Fruit fly (Drosophila melanogaster) whole organism, embryonic: ENCODE measurements around the gene Slh.

ENCODE experiments used
- CG10321 ChIP-seq: fragments of 200-800 bp; sonication (Bioruptor generic); IDR thresholded peaks from 2 replicates; pipeline ENCODE4 v1.3.6; 2022; ENCODE audit warnings: missing biosample characterization, missing genetic modification characterization
- CG11695 ChIP-seq: fragments of 200-800 bp; sonication (Bioruptor generic); IDR thresholded peaks from 3 replicates; pipeline ENCODE4 v1.3.6; 2022; ENCODE audit warnings: missing biosample characterization, missing genetic modification characterization
- CG11723 ChIP-seq: fragments of 200-800 bp; sonication (Bioruptor generic); optimal IDR thresholded peaks from 2 replicates; lab custom pipeline; 2017; ENCODE audit warnings: missing biosample characterization, mild to moderate bottlenecking, missing genetic modification characterization
- CG13424 ChIP-seq: fragments of 200-800 bp; sonication (Bioruptor generic); optimal IDR thresholded peaks from 2 replicates; lab custom pipeline; 2019; ENCODE audit warnings: missing biosample characterization, mild to moderate bottlenecking, missing genetic modification characterization, moderate library complexity
- CG14014 ChIP-seq: fragments of 200-800 bp; sonication (Bioruptor generic); IDR thresholded peaks from 2 replicates; pipeline ENCODE4 v1.3.6; 2022; ENCODE audit warnings: missing biosample characterization, missing genetic modification characterization
- CG17829 ChIP-seq: fragments of 200-800 bp; optimal IDR thresholded peaks from 2 replicates; lab custom pipeline; 2019; ENCODE audit warnings: missing biosample characterization, mild to moderate bottlenecking, missing genetic modification characterization, moderate library complexity
- CG18262 ChIP-seq: fragments of 200-800 bp; optimal IDR thresholded peaks from 3 replicates; lab custom pipeline; 2019; ENCODE audit warnings: missing biosample characterization, mild to moderate bottlenecking, missing genetic modification characterization, moderate library complexity
- CG2712 ChIP-seq: fragments of 200-800 bp; optimal IDR thresholded peaks from 3 replicates; lab custom pipeline; 2019; ENCODE audit warnings: missing biosample characterization, mild to moderate bottlenecking, missing genetic modification characterization, moderate library complexity
- CG31224 ChIP-seq: fragments of 200-800 bp; sonication (Bioruptor generic); IDR thresholded peaks from 2 replicates; pipeline ENCODE4 v1.3.6; 2022; ENCODE audit warnings: missing biosample characterization, missing genetic modification characterization
- CG4404 ChIP-seq: fragments of 200-800 bp; sonication (Bioruptor generic); IDR thresholded peaks from 2 replicates; pipeline ENCODE4 v1.3.6; 2022; ENCODE audit warnings: missing biosample characterization, missing genetic modification characterization
- CG5245 ChIP-seq: fragments of 200-800 bp; sonication (Bioruptor generic); optimal IDR thresholded peaks from 3 replicates; lab custom pipeline; 2016; ENCODE audit warnings: missing biosample characterization, missing genetic modification characterization
- CG6689 ChIP-seq: fragments of 200-800 bp; sonication (Bioruptor generic); IDR thresholded peaks from 2 replicates; pipeline ENCODE4 v1.3.6; 2022; ENCODE audit warnings: missing biosample characterization, missing genetic modification characterization
- CG7556 ChIP-seq: fragments of 200-800 bp; sonication (Bioruptor generic); optimal IDR thresholded peaks from 2 replicates; lab custom pipeline; 2017; ENCODE audit warnings: missing biosample characterization, mild to moderate bottlenecking, missing genetic modification characterization
- CG8924 ChIP-seq: fragments of 200-800 bp; optimal IDR thresholded peaks from 3 replicates; lab custom pipeline; 2019; ENCODE audit warnings: missing biosample characterization, mild to moderate bottlenecking, missing genetic modification characterization, moderate library complexity
- CG9215 ChIP-seq: fragments of 200-800 bp; sonication (Bioruptor generic); IDR thresholded peaks from 2 replicates; pipeline ENCODE4 v1.3.6; 2022; ENCODE audit warnings: missing biosample characterization, missing genetic modification characterization
- CHES-1-like ChIP-seq: fragments of 200-800 bp; sonication (Bioruptor generic); optimal IDR thresholded peaks from 2 replicates; lab custom pipeline; 2016; ENCODE audit warnings: missing biosample characterization, missing genetic modification characterization
- Camta ChIP-seq: fragments of 200-800 bp; sonication (Bioruptor generic); optimal IDR thresholded peaks from 2 replicates; lab custom pipeline; 2016; ENCODE audit warnings: missing biosample characterization, missing genetic modification characterization
- Deaf1 ChIP-seq: fragments of 200-800 bp; optimal IDR thresholded peaks from 3 replicates; lab custom pipeline; 2019; ENCODE audit warnings: missing biosample characterization, mild to moderate bottlenecking, missing genetic modification characterization, moderate library complexity
- Dll ChIP-seq: fragments of 200-800 bp; sonication (Bioruptor generic); IDR thresholded peaks from 4 replicates; pipeline ENCODE4 v1.3.6; 2022; ENCODE audit warnings: missing biosample characterization, missing genetic modification characterization; ENCODE audit not compliant: partially characterized antibody
- Fer3 ChIP-seq: fragments of 200-800 bp; sonication (Bioruptor generic); optimal IDR thresholded peaks from 2 replicates; lab custom pipeline; 2018; ENCODE audit warnings: missing biosample characterization, mild to moderate bottlenecking, missing genetic modification characterization, moderate library complexity
- Hr39 ChIP-seq: fragments of >200 bp; optimal IDR thresholded peaks from 2 replicates; lab custom pipeline; 2017
- Hr78 ChIP-seq, 2 experiments: fragments of 200-800 bp in 1 of 2; fragments of >200 bp in 1 of 2; sonication (Bioruptor generic) in 1 of 2; optimal IDR thresholded peaks; 2 replicates each; lab custom pipeline; 2017 to 2019; ENCODE audit warnings: missing biosample characterization in 2 of 2, missing genetic modification characterization in 2 of 2, mild to moderate bottlenecking in 1 of 2, moderate library complexity in 1 of 2
- Med ChIP-seq: fragments of 200-800 bp; sonication (Bioruptor generic); peaks from one replicate; lab custom pipeline; 2016; ENCODE audit warnings: missing biosample characterization, missing genetic modification characterization, mild to moderate bottlenecking, inconsistent platforms, moderate library complexity
- Meics ChIP-seq: fragments of 200-800 bp; sonication (Bioruptor generic); optimal IDR thresholded peaks from 2 replicates; lab custom pipeline; 2017; ENCODE audit warnings: missing biosample characterization, mild to moderate bottlenecking, missing genetic modification characterization
- Mrtf ChIP-seq: fragments of 200-800 bp; sonication (Bioruptor generic); IDR thresholded peaks from 3 replicates; pipeline ENCODE4 v1.3.6; 2022; ENCODE audit warnings: missing biosample characterization, missing genetic modification characterization
- Neu2 ChIP-seq: fragments of 200-800 bp; sonication (Bioruptor generic); optimal IDR thresholded peaks from 3 replicates; lab custom pipeline; 2016; ENCODE audit warnings: missing biosample characterization, missing genetic modification characterization, borderline replicate concordance
- Six4 ChIP-seq: fragments of 200-800 bp; sonication (Bioruptor generic); optimal IDR thresholded peaks from 2 replicates; lab custom pipeline; 2016; ENCODE audit warnings: missing biosample characterization, missing genetic modification characterization
- Spps ChIP-seq: fragments of 200-800 bp; sonication (Bioruptor generic); optimal IDR thresholded peaks from 2 replicates; lab custom pipeline; 2018; ENCODE audit warnings: missing biosample characterization, mild to moderate bottlenecking, missing genetic modification characterization
- Ssrp ChIP-seq: fragments of 200-800 bp; sonication (Bioruptor generic); optimal IDR thresholded peaks from 2 replicates; lab custom pipeline; 2018; ENCODE audit warnings: missing biosample characterization, mild to moderate bottlenecking, missing genetic modification characterization, moderate library complexity
- Xbp1 ChIP-seq: fragments of 200-800 bp; sonication (Bioruptor generic); optimal IDR thresholded peaks from 3 replicates; lab custom pipeline; 2016; ENCODE audit warnings: missing biosample characterization, mild to moderate bottlenecking, missing genetic modification characterization
- Xrp1 ChIP-seq: fragments of 200-800 bp; sonication (Bioruptor generic); IDR thresholded peaks from 2 replicates; pipeline ENCODE4 v1.3.6; 2022; ENCODE audit warnings: missing biosample characterization, missing genetic modification characterization
- ara ChIP-seq: fragments of 200-800 bp; sonication (Bioruptor generic); IDR thresholded peaks from 2 replicates; pipeline ENCODE4 v1.3.6; 2022; ENCODE audit warnings: missing biosample characterization, missing genetic modification characterization
- ci ChIP-seq: fragments of 200-800 bp; sonication (Bioruptor generic); IDR thresholded peaks from 3 replicates; pipeline ENCODE4 v1.3.6; 2022; ENCODE audit warnings: missing biosample characterization, missing genetic modification characterization
- crp ChIP-seq, 2 experiments: fragments of 200-800 bp; sonication (Bioruptor generic); optimal IDR thresholded peaks; 2 replicates in 1 of 2; 3 replicates in 1 of 2; lab custom pipeline; 2017; ENCODE audit warnings: missing biosample characterization in 2 of 2, missing genetic modification characterization in 2 of 2, mild to moderate bottlenecking in 1 of 2, moderate library complexity in 1 of 2
- dysf ChIP-seq: fragments of 200-800 bp; sonication (Bioruptor generic); IDR thresholded peaks from 3 replicates; pipeline ENCODE4 v1.3.6; 2022; ENCODE audit warnings: missing biosample characterization, missing genetic modification characterization
- en ChIP-seq: fragments of 200-800 bp; sonication (Bioruptor generic); optimal IDR thresholded peaks from 2 replicates; lab custom pipeline; 2016; ENCODE audit warnings: missing biosample characterization, missing genetic modification characterization
- esg ChIP-seq: fragments of 200-800 bp; sonication (Bioruptor generic); conservative IDR thresholded peaks from 2 replicates; pipeline ENCODE4 v1.3.6; 2022; ENCODE audit warnings: missing biosample characterization, missing genetic modification characterization
- eyg ChIP-seq: fragments of 200-800 bp; sonication (Bioruptor generic); optimal IDR thresholded peaks from 3 replicates; lab custom pipeline; 2016; ENCODE audit warnings: missing biosample characterization, missing genetic modification characterization
- h ChIP-seq: fragments of >200 bp; optimal IDR thresholded peaks from 2 replicates; lab custom pipeline; 2017
- hb ChIP-seq: fragments of 200-800 bp; sonication (Bioruptor generic); IDR thresholded peaks from 3 replicates; pipeline ENCODE4 v1.3.6; 2022; ENCODE audit warnings: missing biosample characterization, missing genetic modification characterization; ENCODE audit not compliant: partially characterized antibody
- hth ChIP-seq: fragments of >200 bp; optimal IDR thresholded peaks from 2 replicates; lab custom pipeline; 2017; ENCODE audit warnings: inconsistent platforms
- kah ChIP-seq: fragments of 200-800 bp; sonication (Bioruptor generic); optimal IDR thresholded peaks from 2 replicates; lab custom pipeline; 2018; ENCODE audit warnings: missing biosample characterization, mild to moderate bottlenecking, missing genetic modification characterization
- kay ChIP-seq: fragments of 200-800 bp; sonication (Bioruptor generic); optimal IDR thresholded peaks from 2 replicates; lab custom pipeline; 2016; ENCODE audit warnings: missing biosample characterization, missing genetic modification characterization
- kni ChIP-seq: fragments of 200-800 bp; sonication (Bioruptor generic); optimal IDR thresholded peaks from 3 replicates; lab custom pipeline; 2017; ENCODE audit warnings: mild to moderate bottlenecking, missing biosample characterization, missing genetic modification reagents, missing genetic modification characterization
- odd ChIP-seq: fragments of 200-800 bp; sonication (Bioruptor generic); optimal IDR thresholded peaks from 2 replicates; lab custom pipeline; 2017; ENCODE audit warnings: missing biosample characterization, mild to moderate bottlenecking, missing genetic modification characterization
- pho ChIP-seq: fragments of 200-800 bp; sonication (Bioruptor generic); optimal IDR thresholded peaks from 2 replicates; lab custom pipeline; 2016; ENCODE audit warnings: missing biosample characterization, missing genetic modification characterization
- pros ChIP-seq: fragments of 200-800 bp; sonication (Bioruptor generic); optimal IDR thresholded peaks from 3 replicates; lab custom pipeline; 2019; ENCODE audit warnings: missing biosample characterization, mild to moderate bottlenecking, missing genetic modification characterization, moderate library complexity
- pzg ChIP-seq: fragments of 200-800 bp; sonication (Bioruptor generic); optimal IDR thresholded peaks from 3 replicates; lab custom pipeline; 2018; ENCODE audit warnings: missing biosample characterization, mild to moderate bottlenecking, missing genetic modification characterization, moderate library complexity
- sc ChIP-seq, 3 experiments: fragments of >200 bp in 2 of 3; fragments of 200-800 bp in 1 of 3; sonication (Bioruptor generic) in 1 of 3; optimal IDR thresholded peaks; 2 replicates in 2 of 3; 3 replicates in 1 of 3; lab custom pipeline; 2017; ENCODE audit warnings: mild to moderate bottlenecking in 1 of 3, missing biosample characterization in 1 of 3, missing genetic modification characterization in 1 of 3, missing genetic modification reagents in 1 of 3
- zen2 ChIP-seq: fragments of 200-800 bp; sonication (Bioruptor generic); IDR thresholded peaks from 3 replicates; pipeline ENCODE4 v1.3.6; 2022; ENCODE audit warnings: missing biosample characterization, missing genetic modification characterization; ENCODE audit not compliant: partially characterized antibody

Gene Slh

dm6 chr2L:2494515-2495098 is 2.1 kb upstream of the Slh start (continued):
- TF ChIP-seq pzg (GFP tag; lab: Kevin White, UChicago): no peak
- peak; percentile 15 for TF ChIP-seq kni
- no peak for TF ChIP-seq CHES-1-like
- no peak for TF ChIP-seq kah (GFP tag; lab: Kevin White, UChicago)
- no peak for TF ChIP-seq CG8924
- TF ChIP-seq eyg: no peak
- TF ChIP-seq Deaf1: no peak
- TF ChIP-seq en (GFP tag; lab: Kevin White, UChicago): peak; percentile 18
- TF ChIP-seq ara (GFP tag; lab: Robert Waterston, UW): peak; percentile 34; the same call in 1 of the 2 replicates
- peak; percentile 82 for TF ChIP-seq Med (GFP tag; lab: Kevin White, UChicago)
- no peak for TF ChIP-seq Xbp1 (GFP tag; lab: Kevin White, UChicago)
- no peak for TF ChIP-seq CG5245
- TF ChIP-seq Spps (tag; lab: Kevin White, UChicago): no peak
- no peak for TF ChIP-seq Fer3
- 0 out of 2 replicates have a peak, but pooled peaks have one; percentile 19 for TF ChIP-seq CG6689 (GFP tag; lab: Robert Waterston, UW)
- TF ChIP-seq odd (GFP tag; lab: Kevin White, UChicago): peak; percentile 17
- TF ChIP-seq Ssrp (tag; lab: Kevin White, UChicago): no peak
- no peak for TF ChIP-seq sc (optimal IDR thresholded peaks at IDR 0.05; lab: Kevin White, UChicago)
- TF ChIP-seq sc (GFP tag; optimal IDR thresholded peaks at IDR 0.05; lab: Kevin White, UChicago): no peak
- no peak for TF ChIP-seq Six4 (GFP tag; lab: Kevin White, UChicago)
- no peak for TF ChIP-seq hth (lab: Kevin White, UChicago)
- no peak for TF ChIP-seq CG18262 (tag; lab: Kevin White, UChicago)
- no peak for TF ChIP-seq zen2 (GFP tag; lab: Robert Waterston, UW)
- no peak for TF ChIP-seq CG14014 (GFP tag; lab: Robert Waterston, UW)
- TF ChIP-seq pros (GFP tag; lab: Kevin White, UChicago): no peak
- TF ChIP-seq Dll: no peak
- TF ChIP-seq Xrp1: 0 out of 2 replicates have a peak, but pooled peaks have one; percentile 23
- no peak for TF ChIP-seq CG31224 (GFP tag; lab: Robert Waterston, UW)
- no peak for TF ChIP-seq CG2712
- no peak for TF ChIP-seq h
- TF ChIP-seq CG10321 (GFP tag; lab: Robert Waterston, UW): no peak
- no peak for TF ChIP-seq kay (GFP tag; lab: Kevin White, UChicago)
- no peak for TF ChIP-seq CG13424
- TF ChIP-seq Hr78 (GFP tag; optimal IDR thresholded peaks at IDR 0.05; lab: Kevin White, UChicago): no peak
- no peak for TF ChIP-seq esg (GFP tag; lab: Robert Waterston, UW)
- TF ChIP-seq Meics (GFP tag; lab: Kevin White, UChicago): peak; percentile 8
- no peak for TF ChIP-seq hb (GFP tag; lab: Robert Waterston, UW)
- TF ChIP-seq CG17829 (tag; lab: Kevin White, UChicago): no peak
- no peak for TF ChIP-seq CG4404 (GFP tag; lab: Robert Waterston, UW)
- TF ChIP-seq crp (GFP tag; optimal IDR thresholded peaks at IDR 0.05; lab: Kevin White, UChicago): no peak
- TF ChIP-seq CG11695: no peak
- TF ChIP-seq Hr39 (lab: Kevin White, UChicago): no peak
- no peak for TF ChIP-seq pho
- TF ChIP-seq CG7556 (GFP tag; lab: Kevin White, UChicago): no peak
- no peak for TF ChIP-seq ci (GFP tag; lab: Robert Waterston, UW)
- TF ChIP-seq Neu2 (GFP tag; lab: Kevin White, UChicago): no peak
- TF ChIP-seq Camta (GFP tag; lab: Kevin White, UChicago): peak; percentile 15
- no peak for TF ChIP-seq CG9215 (GFP tag; lab: Robert Waterston, UW)
- no peak for TF ChIP-seq Mrtf (GFP tag; lab: Robert Waterston, UW)
- TF ChIP-seq dysf (GFP tag; lab: Robert Waterston, UW): no peak
- peak; percentile 19 for TF ChIP-seq CG11723
